Fruit fly (Drosophila melanogaster) whole organism, pupa: ENCODE data around the gene CG13793.
A peak's percentile ranks its signal among the peaks of the same experiment; 100 is the strongest.

Experiments
- CG12605 ChIP-seq: fragments of 200-800 bp; sonication (Bioruptor generic); IDR thresholded peaks from 2 replicates; pipeline ENCODE4 v1.3.6; 2022; ENCODE audit warnings: missing biosample characterization, missing genetic modification characterization
- CG34367 ChIP-seq: fragments of 200-800 bp; sonication (Bioruptor generic); optimal IDR thresholded peaks from 2 replicates; lab custom pipeline; 2018; ENCODE audit warnings: missing biosample characterization, mild to moderate bottlenecking, missing genetic modification characterization
- CG4496 ChIP-seq: fragments of 200-800 bp; sonication (Bioruptor generic); IDR thresholded peaks from 3 replicates; pipeline ENCODE4 v1.3.6; 2022; ENCODE audit warnings: missing biosample characterization, missing genetic modification characterization
- CG8159 ChIP-seq: fragments of 200-800 bp; sonication (Bioruptor generic); optimal IDR thresholded peaks from 3 replicates; lab custom pipeline; 2018; ENCODE audit warnings: missing biosample characterization, mild to moderate bottlenecking, missing genetic modification characterization, moderate library complexity
- D1 ChIP-seq: fragments of 200-800 bp; sonication (Bioruptor generic); optimal IDR thresholded peaks from 2 replicates; lab custom pipeline; 2018; ENCODE audit warnings: missing biosample characterization, mild to moderate bottlenecking, missing genetic modification characterization, moderate library complexity
- EcR ChIP-seq: fragments of 200-800 bp; sonication (Bioruptor generic); optimal IDR thresholded peaks from 3 replicates; lab custom pipeline; 2019; ENCODE audit warnings: missing biosample characterization, missing genetic modification characterization, mild to moderate bottlenecking, moderate library complexity, missing genetic modification reagents
- Pif1A ChIP-seq: fragments of 200-800 bp; sonication (Bioruptor generic); optimal IDR thresholded peaks from 3 replicates; lab custom pipeline; 2016; ENCODE audit warnings: missing biosample characterization, missing genetic modification characterization
- fd96Ca ChIP-seq: fragments of 200-800 bp; sonication (Bioruptor generic); IDR thresholded peaks from 3 replicates; pipeline ENCODE4 v1.3.6; 2022; ENCODE audit warnings: missing biosample characterization, missing genetic modification characterization

dm6 chr2L:7756835-7757234, 37.5 kb upstream of the CG13793 start:
- TF ChIP-seq CG8159 (tag; lab: Kevin White, UChicago) (peak; percentile 2), D1 (tag; lab: Kevin White, UChicago) (no peak), CG4496 (peak; percentile 51; the same call in 2 of the 3 replicates), CG12605 (GFP tag; lab: Robert Waterston, UW) (no peak), EcR (no peak), CG34367 (tag; lab: Kevin White, UChicago) (no peak), Pif1A (no peak), fd96Ca (GFP tag; lab: Robert Waterston, UW) (no peak)
